Worm (Caenorhabditis elegans): ENCODE measurements around the gene vps-15.

ce11 chrII:11917530-11917952 is 1.9 kb upstream of the vps-15 start:
- no peak for TF ChIP-seq nhr-6 (tag; optimal IDR thresholded peaks at IDR 0.05)
- no peak for TF ChIP-seq unc-39 (tag; optimal IDR thresholded peaks at IDR 0.05)
- TF ChIP-seq unc-62 (GFP tag; optimal IDR thresholded peaks at IDR 0.05), result no peak
- TF ChIP-seq ZK546.5 (tag; optimal IDR thresholded peaks at IDR 0.05), result no peak
- TF ChIP-seq zag-1 (tag; optimal IDR thresholded peaks at IDR 0.05), result no peak
- TF ChIP-seq nhr-11 (tag; optimal IDR thresholded peaks at IDR 0.05), result no peak
- no peak for TF ChIP-seq skn-1 (tag; optimal IDR thresholded peaks at IDR 0.05)
- no peak for TF ChIP-seq ztf-4 (tag; optimal IDR thresholded peaks at IDR 0.05)

Measured in whole organism, L2 larva.